Fruit fly (Drosophila melanogaster) whole organism, wandering third instar larva: ENCODE measurements around the gene bun.

Experiments used
- Hnf4 ChIP-seq: fragments of 200-800 bp; sonication (Bioruptor generic); optimal IDR thresholded peaks from 2 replicates; lab custom pipeline; 2016; ENCODE audit warnings: missing biosample characterization, mild to moderate bottlenecking, missing genetic modification characterization
- Hr78 ChIP-seq: fragments of >200 bp; optimal IDR thresholded peaks from 2 replicates; lab custom pipeline; 2017; ENCODE audit warnings: missing biosample characterization, missing genetic modification characterization
- Myc ChIP-seq: fragments of >200 bp; optimal IDR thresholded peaks from 2 replicates; lab custom pipeline; 2017
- OdsH ChIP-seq: fragments of 200-800 bp; sonication (Bioruptor generic); optimal IDR thresholded peaks from 2 replicates; lab custom pipeline; 2016; ENCODE audit warnings: missing biosample characterization, mild to moderate bottlenecking, missing genetic modification characterization
- pan ChIP-seq: fragments of >200 bp; optimal IDR thresholded peaks from 2 replicates; lab custom pipeline; 2017
- usp ChIP-seq: fragments of >200 bp; optimal IDR thresholded peaks from 2 replicates; lab custom pipeline; 2017; ENCODE audit warnings: missing biosample characterization, missing genetic modification characterization

dm6 chr2L:12586858-12587257, 40.4 kb upstream of the bun start:
- no peak for TF ChIP-seq usp (GFP tag; lab: Kevin White, UChicago)
- peak; percentile 37 for TF ChIP-seq Hr78 (GFP tag; lab: Kevin White, UChicago)
- TF ChIP-seq OdsH (GFP tag; lab: Kevin White, UChicago) = no peak
- TF ChIP-seq Hnf4 (GFP tag; lab: Kevin White, UChicago) = no peak
- TF ChIP-seq pan (lab: Kevin White, UChicago) = no peak
- TF ChIP-seq Myc (lab: Kevin White, UChicago) = no peak
